Fruit fly (Drosophila melanogaster) whole organism, embryonic: ENCODE results near the gene CG11634.
A peak's percentile ranks its signal among the peaks of the same experiment; 100 is the strongest.

Experiments used
- Aef1 ChIP-seq: fragments of 200-800 bp; sonication (Bioruptor generic); IDR thresholded peaks from 3 replicates; pipeline ENCODE4 v1.3.6; 2022; ENCODE audit warnings: missing biosample characterization, missing genetic modification characterization
- Atf3 ChIP-seq: fragments of 200-800 bp; sonication (Bioruptor generic); optimal IDR thresholded peaks from 3 replicates; lab custom pipeline; 2016; ENCODE audit warnings: missing biosample characterization, missing genetic modification characterization
- Atf6 ChIP-seq: fragments of 200-800 bp; sonication (Bioruptor generic); IDR thresholded peaks from 2 replicates; pipeline ENCODE4 v1.3.6; 2022; ENCODE audit warnings: missing biosample characterization, missing genetic modification characterization
- CG11398 ChIP-seq: fragments of 200-800 bp; sonication (Bioruptor generic); optimal IDR thresholded peaks from 2 replicates; lab custom pipeline; 2016; ENCODE audit warnings: missing biosample characterization, missing genetic modification characterization
- CG12744 ChIP-seq: fragments of 200-800 bp; sonication (Bioruptor generic); optimal IDR thresholded peaks from 2 replicates; lab custom pipeline; 2016; ENCODE audit warnings: missing biosample characterization, missing genetic modification characterization
- CG12942 ChIP-seq: fragments of 200-800 bp; sonication (Bioruptor generic); optimal IDR thresholded peaks from 3 replicates; lab custom pipeline; 2016; ENCODE audit warnings: missing biosample characterization, missing genetic modification characterization
- CG14667 ChIP-seq: fragments of 200-800 bp; sonication (Bioruptor generic); IDR thresholded peaks from 2 replicates; pipeline ENCODE4 v1.3.6; 2022; ENCODE audit warnings: missing biosample characterization, missing genetic modification characterization
- CG15073 ChIP-seq: fragments of 200-800 bp; sonication (Bioruptor generic); optimal IDR thresholded peaks from 2 replicates; lab custom pipeline; 2016; ENCODE audit warnings: missing biosample characterization, missing genetic modification characterization
- CG17359 ChIP-seq: fragments of 200-800 bp; sonication (Bioruptor generic); optimal IDR thresholded peaks from 3 replicates; lab custom pipeline; 2018; ENCODE audit warnings: missing biosample characterization, mild to moderate bottlenecking, missing genetic modification characterization, moderate library complexity
- CG1832 ChIP-seq: fragments of 200-800 bp; sonication (Bioruptor generic); optimal IDR thresholded peaks from 2 replicates; lab custom pipeline; 2017; ENCODE audit warnings: missing biosample characterization, mild to moderate bottlenecking, missing genetic modification characterization, inconsistent platforms
- CG2889 ChIP-seq: fragments of 200-800 bp; sonication (Bioruptor generic); IDR thresholded peaks from 3 replicates; pipeline ENCODE4 v1.3.6; 2022; ENCODE audit warnings: missing biosample characterization, missing genetic modification characterization
- CG30020 ChIP-seq: fragments of 200-800 bp; optimal IDR thresholded peaks from 2 replicates; lab custom pipeline; 2019; ENCODE audit warnings: missing biosample characterization, mild to moderate bottlenecking, missing genetic modification characterization, moderate library complexity
- CG3065 ChIP-seq: fragments of 200-800 bp; sonication (Bioruptor generic); optimal IDR thresholded peaks from 2 replicates; lab custom pipeline; 2016; ENCODE audit warnings: missing biosample characterization, missing genetic modification characterization
- CG33213 ChIP-seq: fragments of 200-800 bp; sonication (Bioruptor generic); optimal IDR thresholded peaks from 3 replicates; lab custom pipeline; 2016; ENCODE audit warnings: missing biosample characterization, missing genetic modification characterization
- CG4707 ChIP-seq: fragments of 200-800 bp; sonication (Bioruptor generic); optimal IDR thresholded peaks from 2 replicates; lab custom pipeline; 2018; ENCODE audit warnings: missing biosample characterization, mild to moderate bottlenecking, missing genetic modification characterization, moderate library complexity
- CG4730 ChIP-seq: fragments of 200-800 bp; sonication (Bioruptor generic); IDR thresholded peaks from 2 replicates; pipeline ENCODE4 v1.3.6; 2022; ENCODE audit warnings: missing biosample characterization, missing genetic modification characterization
- CG6272 ChIP-seq: fragments of 200-800 bp; sonication (Bioruptor generic); IDR thresholded peaks from 2 replicates; pipeline ENCODE4 v1.3.6; 2022; ENCODE audit warnings: missing biosample characterization, missing genetic modification characterization
- CG6765 ChIP-seq: fragments of 200-800 bp; sonication (Bioruptor generic); optimal IDR thresholded peaks from 3 replicates; lab custom pipeline; 2017; ENCODE audit warnings: missing biosample characterization, mild to moderate bottlenecking, missing genetic modification characterization
- CG8089 ChIP-seq: fragments of 200-800 bp; sonication (Bioruptor generic); optimal IDR thresholded peaks from 3 replicates; lab custom pipeline; 2016; ENCODE audit warnings: missing biosample characterization, missing genetic modification characterization
- CG8765 ChIP-seq: fragments of 200-800 bp; sonication (Bioruptor generic); IDR thresholded peaks from 2 replicates; pipeline ENCODE4 v1.3.6; 2022; ENCODE audit warnings: missing biosample characterization, missing genetic modification characterization
- CG9932 ChIP-seq: fragments of 200-800 bp; sonication (Bioruptor generic); IDR thresholded peaks from 2 replicates; pipeline ENCODE4 v1.3.6; 2022; ENCODE audit warnings: missing biosample characterization, missing genetic modification characterization
- CHES-1-like ChIP-seq: fragments of 200-800 bp; sonication (Bioruptor generic); optimal IDR thresholded peaks from 2 replicates; lab custom pipeline; 2016; ENCODE audit warnings: missing biosample characterization, missing genetic modification characterization
- CTCF ChIP-seq: fragments of 200-800 bp; sonication (Bioruptor generic); optimal IDR thresholded peaks from 2 replicates; lab custom pipeline; 2017; ENCODE audit warnings: missing biosample characterization, mild to moderate bottlenecking, missing genetic modification characterization, moderate library complexity
- CrebB ChIP-seq: fragments of 200-800 bp; sonication (Bioruptor generic); optimal IDR thresholded peaks from 3 replicates; lab custom pipeline; 2018; ENCODE audit warnings: missing biosample characterization, mild to moderate bottlenecking, missing genetic modification characterization
- Eip74EF ChIP-seq, 2 experiments: fragments of 200-800 bp in 1 of 2; fragments of >200 bp in 1 of 2; sonication (Bioruptor generic) in 1 of 2; optimal IDR thresholded peaks; 2 replicates each; lab custom pipeline; 2017 to 2019; ENCODE audit warnings: missing biosample characterization in 2 of 2, missing genetic modification characterization in 2 of 2, mild to moderate bottlenecking in 1 of 2, moderate library complexity in 1 of 2
- Ets65A ChIP-seq: fragments of 200-800 bp; sonication (Bioruptor generic); peaks from one replicate; lab custom pipeline; 2016; ENCODE audit warnings: missing biosample characterization, missing genetic modification characterization
- Gsc ChIP-seq: fragments of 200-800 bp; sonication (Bioruptor generic); IDR thresholded peaks from 2 replicates; pipeline ENCODE4 v1.3.6; 2022; ENCODE audit warnings: missing biosample characterization, missing genetic modification characterization
- H2.0 ChIP-seq: fragments of 200-800 bp; sonication (Bioruptor generic); IDR thresholded peaks from 2 replicates; pipeline ENCODE4 v1.3.6; 2022; ENCODE audit warnings: missing biosample characterization, missing genetic modification characterization
- Mes4 ChIP-seq: fragments of 200-800 bp; sonication (Bioruptor generic); optimal IDR thresholded peaks from 2 replicates; lab custom pipeline; 2016; ENCODE audit warnings: missing biosample characterization, missing genetic modification characterization
- Opbp ChIP-seq: fragments of 200-800 bp; sonication (Bioruptor generic); IDR thresholded peaks from 3 replicates; pipeline ENCODE4 v1.3.6; 2022; ENCODE audit warnings: missing biosample characterization, missing genetic modification characterization; ENCODE audit not compliant: partially characterized antibody
- Pdp1 ChIP-seq, 2 experiments: fragments of 200-800 bp; sonication (Bioruptor generic); optimal IDR thresholded peaks; 3 replicates each; lab custom pipeline; 2016; ENCODE audit warnings: missing biosample characterization in 2 of 2, missing genetic modification characterization in 2 of 2, mild to moderate bottlenecking in 1 of 2, moderate library complexity in 1 of 2
- Ravus ChIP-seq: fragments of 200-800 bp; sonication (Bioruptor generic); IDR thresholded peaks from 2 replicates; pipeline ENCODE4 v1.3.6; 2022; ENCODE audit warnings: missing biosample characterization, missing genetic modification characterization
- Usf ChIP-seq: fragments of 200-800 bp; sonication (Bioruptor generic); optimal IDR thresholded peaks from 2 replicates; lab custom pipeline; 2017; ENCODE audit warnings: missing genotype, missing biosample characterization, missing genetic modification characterization
- ab ChIP-seq: fragments of 200-800 bp; sonication (Bioruptor generic); optimal IDR thresholded peaks from 2 replicates; lab custom pipeline; 2016; ENCODE audit warnings: missing biosample characterization, missing genetic modification characterization
- ase ChIP-seq: fragments of 200-800 bp; sonication (Bioruptor generic); IDR thresholded peaks from 3 replicates; pipeline ENCODE4 v1.3.6; 2022; ENCODE audit warnings: missing biosample characterization, missing genetic modification characterization
- caup ChIP-seq: fragments of 200-800 bp; sonication (Bioruptor generic); optimal IDR thresholded peaks from 3 replicates; lab custom pipeline; 2017; ENCODE audit warnings: missing biosample characterization, mild to moderate bottlenecking, missing genetic modification characterization, moderate library complexity; ENCODE audit not compliant: severe bottlenecking
- dimm ChIP-seq: fragments of 200-800 bp; sonication (Bioruptor generic); IDR thresholded peaks from 2 replicates; pipeline ENCODE4 v1.3.6; 2022; ENCODE audit warnings: missing biosample characterization, missing genetic modification characterization
- ems ChIP-seq: fragments of 200-800 bp; sonication (Bioruptor generic); optimal IDR thresholded peaks from 3 replicates; lab custom pipeline; 2016; ENCODE audit warnings: missing biosample characterization, missing genetic modification characterization
- gem ChIP-seq: fragments of 200-800 bp; sonication (Bioruptor generic); optimal IDR thresholded peaks from 2 replicates; lab custom pipeline; 2019; ENCODE audit warnings: missing biosample characterization, mild to moderate bottlenecking, missing genetic modification characterization, moderate library complexity
- gsb-n ChIP-seq: fragments of 200-800 bp; sonication (Bioruptor generic); optimal IDR thresholded peaks from 3 replicates; lab custom pipeline; 2018; ENCODE audit warnings: missing biosample characterization, mild to moderate bottlenecking, missing genetic modification characterization
- jumu ChIP-seq: fragments of 200-800 bp; sonication (Bioruptor generic); optimal IDR thresholded peaks from 3 replicates; lab custom pipeline; 2016; ENCODE audit warnings: missing biosample characterization, missing genetic modification characterization
- mld ChIP-seq: fragments of 200-800 bp; sonication (Bioruptor generic); IDR thresholded peaks from 3 replicates; pipeline ENCODE4 v1.3.6; 2022; ENCODE audit warnings: missing biosample characterization, missing genetic modification characterization; ENCODE audit not compliant: partially characterized antibody
- odd ChIP-seq: fragments of 200-800 bp; sonication (Bioruptor generic); optimal IDR thresholded peaks from 2 replicates; lab custom pipeline; 2017; ENCODE audit warnings: missing biosample characterization, mild to moderate bottlenecking, missing genetic modification characterization
- p53 ChIP-seq: fragments of 200-800 bp; sonication (Bioruptor generic); optimal IDR thresholded peaks from 2 replicates; lab custom pipeline; 2016; ENCODE audit warnings: missing biosample characterization, missing genetic modification characterization
- phol ChIP-seq: fragments of 200-800 bp; sonication (Bioruptor generic); optimal IDR thresholded peaks from 3 replicates; lab custom pipeline; 2018; ENCODE audit warnings: missing biosample characterization, mild to moderate bottlenecking, missing genetic modification characterization, moderate library complexity
- sim ChIP-seq: fragments of 200-800 bp; sonication (Bioruptor generic); IDR thresholded peaks from 2 replicates; pipeline ENCODE4 v1.3.6; 2022; ENCODE audit warnings: missing biosample characterization, missing genetic modification characterization
- tgo ChIP-seq: fragments of 200-800 bp; sonication (Bioruptor generic); IDR thresholded peaks from 3 replicates; pipeline ENCODE4 v1.3.6; 2022; ENCODE audit warnings: missing biosample characterization, missing genetic modification characterization
- tup ChIP-seq: fragments of 200-800 bp; sonication (Bioruptor generic); optimal IDR thresholded peaks from 2 replicates; lab custom pipeline; 2016; ENCODE audit warnings: missing biosample characterization, mild to moderate bottlenecking, missing genetic modification characterization, moderate library complexity
- zen2 ChIP-seq: fragments of 200-800 bp; sonication (Bioruptor generic); IDR thresholded peaks from 3 replicates; pipeline ENCODE4 v1.3.6; 2022; ENCODE audit warnings: missing biosample characterization, missing genetic modification characterization; ENCODE audit not compliant: partially characterized antibody

The CG11634 gene

dm6 chr2L:21867040-21867981 is 48.8 kb upstream of the CG11634 start (continued):
- TF ChIP-seq CG33213 (GFP tag; lab: Kevin White, UChicago) (peak; percentile 90), tup (GFP tag; lab: Kevin White, UChicago) (peak; percentile 80), jumu (GFP tag; lab: Kevin White, UChicago) (peak; percentile 95), CG12744 (GFP tag; lab: Kevin White, UChicago) (peak; percentile 77), CG4707 (GFP tag; lab: Kevin White, UChicago) (peak; percentile 85), CG8089 (GFP tag; lab: Kevin White, UChicago) (peak; percentile 88), CG30020 (tag; lab: Kevin White, UChicago) (peak; percentile 62), phol (tag; lab: Kevin White, UChicago) (peak; percentile 94), CG2889 (GFP tag; lab: Robert Waterston, UW) (peak; percentile 84; the same call in 2 of the 3 replicates), CG8765 (GFP tag; lab: Robert Waterston, UW) (no peak; the same call in 1 of the 2 replicates), gem (tag; lab: Kevin White, UChicago) (peak; percentile 95), CHES-1-like (GFP tag; lab: Kevin White, UChicago) (peak; percentile 88), Aef1 (GFP tag; lab: Robert Waterston, UW) (peak; percentile 82), CG6765 (GFP tag; lab: Kevin White, UChicago) (peak; percentile 37), CG17359 (peak; percentile 94), Atf3 (GFP tag; lab: Kevin White, UChicago) (peak; percentile 92), ase (GFP tag; lab: Robert Waterston, UW) (peak; percentile 90), CG3065 (GFP tag; lab: Kevin White, UChicago) (peak; percentile 91), p53 (GFP tag; lab: Kevin White, UChicago) (peak; percentile 78), ems (GFP tag; lab: Kevin White, UChicago) (peak; percentile 93), CG12942 (GFP tag; lab: Kevin White, UChicago) (peak; percentile 89), Mes4 (GFP tag; lab: Kevin White, UChicago) (peak; percentile 91), tgo (GFP tag; lab: Robert Waterston, UW) (peak; percentile 91), Usf (GFP tag; lab: Kevin White, UChicago) (peak; percentile 90), Atf6 (peak; percentile 89), sim (GFP tag; lab: Robert Waterston, UW) (peak; percentile 86), zen2 (0 out of 3 replicates have a peak, but pooled peaks have one; percentile 27), dimm (GFP tag; lab: Robert Waterston, UW) (peak; percentile 81), CG6272 (GFP tag; lab: Robert Waterston, UW) (peak; percentile 87), gsb-n (tag; lab: Kevin White, UChicago) (peak; percentile 87), CTCF (GFP tag; lab: Kevin White, UChicago) (peak; percentile 36), odd (GFP tag; lab: Kevin White, UChicago) (peak; percentile 78), CG14667 (GFP tag; lab: Robert Waterston, UW) (peak; percentile 88), CG4730 (GFP tag; lab: Robert Waterston, UW) (peak; percentile 88), Ets65A (GFP tag; lab: Kevin White, UChicago) (peak; percentile 99), ab (GFP tag; lab: Kevin White, UChicago) (peak; percentile 85), CG15073 (GFP tag; lab: Kevin White, UChicago) (peak; percentile 18), CG11398 (peak; percentile 90), CG9932 (GFP tag; lab: Robert Waterston, UW) (peak; percentile 92), CrebB (tag; lab: Kevin White, UChicago) (peak; percentile 86), Ravus (GFP tag; lab: Robert Waterston, UW) (peak; percentile 58), Opbp (GFP tag; lab: Robert Waterston, UW) (no peak), Eip74EF (GFP tag; optimal IDR thresholded peaks at IDR 0.05; lab: Kevin White, UChicago) (peak in 1 of 2 experiments; percentile 85), Pdp1 (GFP tag; optimal IDR thresholded peaks at IDR 0.05; lab: Kevin White, UChicago) (peak; percentile 87 to 92), H2.0 (GFP tag; lab: Robert Waterston, UW) (peak; percentile 89), mld (GFP tag; lab: Robert Waterston, UW) (no peak), Gsc (GFP tag; lab: Robert Waterston, UW) (peak; percentile 85), CG1832 (no peak), caup (GFP tag; lab: Kevin White, UChicago) (peak; percentile 78)
